Fruit fly (Drosophila melanogaster): Measurements from ENCODE around the gene Rsph3.
A peak's percentile ranks its signal among the peaks of the same experiment; 100 is the strongest.

Gene Rsph3

DNA sequence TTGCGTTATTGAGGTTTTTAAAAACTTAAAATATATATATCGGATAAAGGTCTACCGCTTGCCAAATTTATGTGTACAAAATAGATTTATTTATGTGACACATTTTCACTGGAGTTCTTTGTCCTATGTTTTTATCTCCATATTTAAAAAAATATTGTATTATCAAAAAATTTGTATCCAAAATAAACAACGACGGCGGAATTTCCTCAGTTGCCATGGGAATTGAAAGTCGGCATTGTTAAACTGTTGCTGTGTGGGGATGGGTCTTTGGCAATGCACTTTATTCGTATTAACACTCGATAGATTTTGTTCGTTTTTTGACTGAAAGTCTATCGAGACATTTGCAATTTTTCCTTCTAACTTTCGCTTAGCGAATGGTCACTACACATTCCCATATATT is at the start of gene Rsph3:
Rsph3 (minus strand) TSS at position 101 of the 400 bp plus-strand sequence.
- no peak for TF ChIP-seq pan (optimal IDR thresholded peaks at IDR 0.05)
- no peak for TF ChIP-seq EcR (GFP tag; optimal IDR thresholded peaks at IDR 0.05)
- no peak for TF ChIP-seq CG8478 (optimal IDR thresholded peaks at IDR 0.05)
- no peak for TF ChIP-seq usp (GFP tag; optimal IDR thresholded peaks at IDR 0.05)

DNA sequence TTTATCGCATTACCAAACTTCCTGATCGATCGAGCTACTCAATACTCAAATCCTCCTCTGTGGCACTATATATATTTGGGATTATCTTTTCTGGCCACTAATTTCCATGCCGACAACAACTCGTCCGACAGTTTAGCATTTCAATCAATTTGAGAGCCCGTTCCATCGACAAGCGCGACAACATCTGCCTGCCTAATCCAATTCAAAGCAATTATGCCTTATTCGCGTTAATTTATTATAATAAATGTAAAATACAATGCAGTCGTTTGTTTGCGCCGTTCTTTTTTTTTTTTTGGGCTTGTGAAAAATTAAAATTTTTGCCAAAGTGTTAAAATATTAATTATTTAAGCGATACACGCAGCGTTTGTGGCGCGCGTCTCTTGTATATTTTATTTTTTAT is 48.1 kb upstream of the Rsph3 start:
- TF ChIP-seq pan (optimal IDR thresholded peaks at IDR 0.05) (no peak), CG8478 (optimal IDR thresholded peaks at IDR 0.05) (no peak), usp (GFP tag; optimal IDR thresholded peaks at IDR 0.05) (no peak), psq (optimal IDR thresholded peaks at IDR 0.05) (no peak), EcR (GFP tag; optimal IDR thresholded peaks at IDR 0.05) (no peak), Dll (optimal IDR thresholded peaks at IDR 0.05) (no peak)

DNA sequence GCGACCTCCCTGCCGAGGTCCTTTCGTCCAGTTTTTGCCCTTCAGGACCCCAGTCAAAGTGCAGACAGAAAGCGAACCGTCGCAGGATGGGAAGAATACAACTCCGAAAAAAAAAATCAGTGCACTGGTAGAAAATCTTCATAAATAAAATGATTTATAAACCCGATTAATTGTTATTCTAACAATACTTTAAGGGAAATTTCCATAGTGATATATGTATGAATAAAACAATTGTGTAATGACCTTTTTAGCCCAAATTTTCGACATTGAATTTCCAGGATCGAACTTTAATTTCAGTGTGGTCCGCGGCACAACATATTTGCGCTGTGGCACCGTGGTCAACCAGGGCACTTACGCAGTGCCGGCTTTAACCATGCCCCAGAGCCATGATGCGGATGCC is 46.4 kb upstream of the Rsph3 start:
- no peak for TF ChIP-seq pan (optimal IDR thresholded peaks at IDR 0.05)
- no peak for TF ChIP-seq psq (optimal IDR thresholded peaks at IDR 0.05)
- TF ChIP-seq EcR (GFP tag; optimal IDR thresholded peaks at IDR 0.05), result no peak
- no peak for TF ChIP-seq Dll (optimal IDR thresholded peaks at IDR 0.05)
- TF ChIP-seq CG8478 (optimal IDR thresholded peaks at IDR 0.05), result no peak

DNA sequence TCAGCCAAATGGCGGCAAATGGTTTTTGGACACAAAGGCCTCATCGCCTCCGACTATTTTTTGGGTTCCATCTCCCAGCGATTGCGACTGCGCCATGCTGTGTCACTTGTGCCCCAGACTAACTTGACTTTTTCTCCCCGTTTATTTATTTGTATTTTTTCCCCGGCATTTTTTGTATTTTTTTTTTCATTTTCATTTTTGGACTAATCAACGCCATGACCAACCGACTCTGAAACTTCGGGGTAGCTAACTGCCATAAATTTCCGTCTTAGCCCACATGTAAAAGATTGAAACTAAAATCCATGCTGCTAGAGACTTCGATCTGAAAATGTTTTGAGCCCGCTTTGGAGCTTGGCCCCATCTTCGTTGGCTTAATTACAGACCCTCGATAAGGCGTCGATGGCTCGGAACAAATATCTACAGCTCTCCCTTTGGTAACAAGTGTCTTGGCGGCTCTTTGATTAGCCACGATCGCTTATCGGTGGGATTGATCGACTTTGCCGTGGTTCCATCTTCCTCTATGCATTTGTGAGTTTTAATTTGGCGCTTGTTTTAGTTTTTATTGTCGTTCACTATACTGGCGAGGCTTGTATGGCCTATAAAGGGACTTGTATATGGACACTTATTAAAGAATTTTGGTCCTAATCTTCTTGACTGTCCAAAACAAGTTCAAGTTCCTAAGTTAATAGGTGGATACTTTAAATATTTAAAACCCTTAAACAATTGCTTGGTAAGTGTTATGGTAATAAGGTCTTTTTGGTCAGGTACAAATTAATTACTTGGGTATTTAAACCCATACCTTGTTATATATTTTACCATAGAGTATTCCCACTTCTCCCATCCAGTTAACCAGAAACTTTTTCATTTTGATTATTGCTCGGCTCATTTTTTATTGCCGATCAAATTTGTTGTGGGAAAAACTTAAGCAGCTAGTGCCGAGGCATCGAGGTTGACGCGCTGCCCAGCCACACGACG is 44.2 kb upstream of the Rsph3 start:
- no peak for TF ChIP-seq psq (optimal IDR thresholded peaks at IDR 0.05)
- no peak for TF ChIP-seq CG8478 (optimal IDR thresholded peaks at IDR 0.05)
- TF ChIP-seq pan (optimal IDR thresholded peaks at IDR 0.05), result no peak
- TF ChIP-seq Dll (optimal IDR thresholded peaks at IDR 0.05), result no peak
- no peak for TF ChIP-seq EcR (GFP tag; optimal IDR thresholded peaks at IDR 0.05)
- no peak for TF ChIP-seq usp (GFP tag; optimal IDR thresholded peaks at IDR 0.05)

DNA sequence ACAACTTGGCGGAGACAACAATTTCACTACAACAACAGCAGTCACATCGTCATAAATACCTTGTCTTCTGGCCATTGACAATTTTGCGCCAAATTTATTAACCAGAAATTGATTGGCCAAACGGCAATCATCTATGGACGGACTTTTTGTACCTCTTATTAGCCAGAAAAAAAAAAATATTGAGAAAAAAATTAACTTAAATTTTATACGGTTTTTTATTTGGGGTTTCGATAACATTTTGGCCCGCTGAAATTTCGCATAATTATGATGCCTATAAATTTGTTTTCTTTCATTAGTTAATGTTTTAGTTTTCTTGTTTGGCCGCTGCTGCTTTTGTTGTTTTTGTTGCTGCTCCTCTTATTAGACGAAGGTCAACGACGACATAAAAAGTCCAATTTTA is 41.0 kb upstream of the Rsph3 start:
- no peak for TF ChIP-seq pan (optimal IDR thresholded peaks at IDR 0.05)
- no peak for TF ChIP-seq usp (GFP tag; optimal IDR thresholded peaks at IDR 0.05)
- no peak for TF ChIP-seq psq (optimal IDR thresholded peaks at IDR 0.05)
- no peak for TF ChIP-seq CG8478 (optimal IDR thresholded peaks at IDR 0.05)
- no peak for TF ChIP-seq Dll (optimal IDR thresholded peaks at IDR 0.05)
- no peak for TF ChIP-seq EcR (GFP tag; optimal IDR thresholded peaks at IDR 0.05)

DNA sequence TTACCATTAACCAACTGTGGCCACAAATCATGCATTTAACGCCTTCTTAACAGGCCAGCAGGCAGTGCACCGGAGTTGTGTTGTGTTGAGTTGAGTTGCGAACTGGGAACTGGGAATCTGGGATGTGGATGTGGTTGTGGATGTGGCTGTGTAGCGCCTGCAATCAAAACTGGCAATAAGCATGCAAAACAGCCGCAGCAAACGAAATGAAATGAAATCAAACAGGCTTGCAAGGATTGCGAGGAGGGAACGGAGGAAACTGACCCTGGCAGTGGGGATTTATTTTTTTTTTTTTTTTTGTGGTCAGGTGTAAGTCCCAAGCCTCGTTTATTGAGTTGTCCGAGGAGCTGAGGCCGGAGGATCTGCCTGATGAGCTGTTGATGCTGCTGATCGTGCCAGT is 39.5 kb upstream of the Rsph3 start:
- no peak for TF ChIP-seq CG8478 (optimal IDR thresholded peaks at IDR 0.05)
- no peak for TF ChIP-seq EcR (GFP tag; optimal IDR thresholded peaks at IDR 0.05)
- no peak for TF ChIP-seq pan (optimal IDR thresholded peaks at IDR 0.05)
- no peak for TF ChIP-seq psq (optimal IDR thresholded peaks at IDR 0.05)
- TF ChIP-seq usp (GFP tag; optimal IDR thresholded peaks at IDR 0.05), result no peak
- no peak for TF ChIP-seq Dll (optimal IDR thresholded peaks at IDR 0.05)

DNA sequence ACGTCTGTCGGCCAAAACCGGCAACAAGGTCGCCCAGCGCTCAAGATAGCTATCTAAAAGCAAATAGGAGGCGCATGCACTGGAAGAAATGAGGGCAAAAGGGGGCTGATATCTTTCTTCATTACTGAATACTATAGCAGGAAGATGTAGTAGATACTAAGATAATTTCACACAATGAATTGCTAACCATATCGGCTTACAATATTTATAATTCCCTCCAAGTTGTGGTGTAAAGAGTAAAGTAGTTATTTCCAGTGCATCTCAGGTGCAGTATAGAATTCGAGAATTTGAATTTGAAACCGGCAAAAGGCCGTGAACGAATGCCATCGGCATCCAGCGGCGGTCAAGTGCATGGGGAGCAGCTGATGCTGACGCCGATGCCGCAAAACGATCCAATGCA is 36.5 kb upstream of the Rsph3 start:
- TF ChIP-seq usp (GFP tag; optimal IDR thresholded peaks at IDR 0.05), result no peak
- no peak for TF ChIP-seq CG8478 (optimal IDR thresholded peaks at IDR 0.05)
- TF ChIP-seq Dll (optimal IDR thresholded peaks at IDR 0.05), result no peak
- no peak for TF ChIP-seq pan (optimal IDR thresholded peaks at IDR 0.05)
- TF ChIP-seq psq (optimal IDR thresholded peaks at IDR 0.05), result no peak
- no peak for TF ChIP-seq EcR (GFP tag; optimal IDR thresholded peaks at IDR 0.05)

DNA sequence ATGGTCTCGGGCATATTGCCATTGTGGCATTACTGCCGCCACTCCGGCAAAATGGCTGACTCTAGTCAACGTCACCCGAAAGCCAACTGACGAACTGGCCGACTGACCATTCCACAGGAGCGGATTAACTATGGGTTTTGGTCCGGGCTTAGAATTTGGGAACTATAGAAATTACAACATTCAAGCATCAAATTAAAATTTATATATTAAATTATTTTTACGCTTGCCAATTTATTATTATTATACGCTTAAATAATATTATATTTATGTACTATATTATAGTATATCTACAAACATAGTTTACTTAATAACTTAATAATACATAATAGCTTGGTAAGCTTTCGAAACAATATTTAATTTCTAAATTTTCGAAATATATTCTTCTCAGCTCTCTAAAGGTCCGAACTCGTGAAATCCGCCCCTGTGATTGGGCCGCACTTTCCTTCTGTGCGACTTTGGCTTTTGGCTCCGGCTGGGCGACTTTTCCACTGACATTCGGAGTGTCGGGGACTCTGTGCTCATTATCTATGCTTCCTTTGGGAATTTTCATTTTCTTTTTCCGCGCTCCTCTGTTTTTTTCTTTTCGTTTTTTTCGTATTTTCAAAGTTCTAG is 34.5 kb upstream of the Rsph3 start:
- TF ChIP-seq CG8478 (optimal IDR thresholded peaks at IDR 0.05) (no peak), psq (optimal IDR thresholded peaks at IDR 0.05) (no peak), usp (GFP tag; optimal IDR thresholded peaks at IDR 0.05) (no peak), pan (optimal IDR thresholded peaks at IDR 0.05) (no peak), EcR (GFP tag; optimal IDR thresholded peaks at IDR 0.05) (no peak), Dll (optimal IDR thresholded peaks at IDR 0.05) (no peak)

DNA sequence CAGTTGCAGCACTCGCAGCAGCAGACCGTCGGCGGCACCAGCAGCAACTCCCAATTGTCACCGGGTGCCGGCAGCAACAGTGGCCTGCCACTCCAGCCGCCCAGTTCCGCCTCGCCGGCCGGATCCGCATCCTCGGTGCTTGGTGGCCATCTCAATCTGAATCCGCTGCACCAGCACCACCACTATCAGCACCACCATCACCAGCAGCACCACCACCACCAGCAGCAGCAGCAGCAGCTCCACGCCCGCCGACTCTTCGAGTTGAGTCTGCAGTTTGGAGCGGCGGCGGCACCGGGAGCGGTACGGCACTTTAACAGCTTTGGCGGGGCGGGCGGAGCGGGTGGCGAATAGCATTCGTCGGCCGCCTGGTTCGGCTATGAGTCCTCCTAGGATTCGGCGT is 29.6 kb upstream of the Rsph3 start:
- TF ChIP-seq psq (optimal IDR thresholded peaks at IDR 0.05), result no peak
- no peak for TF ChIP-seq pan (optimal IDR thresholded peaks at IDR 0.05)
- TF ChIP-seq usp (GFP tag; optimal IDR thresholded peaks at IDR 0.05), result no peak
- TF ChIP-seq EcR (GFP tag; optimal IDR thresholded peaks at IDR 0.05), result no peak
- no peak for TF ChIP-seq Dll (optimal IDR thresholded peaks at IDR 0.05)
- no peak for TF ChIP-seq CG8478 (optimal IDR thresholded peaks at IDR 0.05)

DNA sequence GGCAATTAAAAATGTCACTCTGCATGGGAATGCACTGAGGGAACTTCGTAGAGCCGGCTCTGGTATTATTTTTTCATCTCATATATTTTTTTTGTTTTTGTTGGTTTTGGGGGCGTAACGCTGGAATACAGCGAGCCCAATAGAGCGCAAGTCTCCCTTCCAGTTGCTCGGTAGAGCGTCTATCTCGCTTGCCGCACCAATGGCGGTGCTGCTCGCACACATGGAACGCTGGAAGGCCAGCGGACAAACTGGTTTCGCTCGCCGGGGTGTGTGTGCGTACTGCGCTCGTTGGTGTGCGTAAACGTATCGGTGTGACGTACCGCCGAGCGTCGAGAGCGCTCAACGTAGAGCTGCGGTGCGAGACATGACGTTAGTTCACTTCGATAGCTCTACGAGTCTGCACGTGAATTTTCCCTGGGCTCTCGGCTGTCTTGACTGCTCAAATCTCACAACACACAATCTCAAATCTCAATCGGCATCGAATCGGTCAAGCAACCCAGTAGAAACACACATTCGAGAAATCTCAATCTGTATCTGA is 26.8 kb upstream of the Rsph3 start, which contains the start of gene vvl:
vvl (plus strand) TSS at position 371 of the 538 bp plus-strand sequence.
- TF ChIP-seq CG8478 (optimal IDR thresholded peaks at IDR 0.05) (peak; percentile 45), EcR (GFP tag; optimal IDR thresholded peaks at IDR 0.05) (no peak)

DNA sequence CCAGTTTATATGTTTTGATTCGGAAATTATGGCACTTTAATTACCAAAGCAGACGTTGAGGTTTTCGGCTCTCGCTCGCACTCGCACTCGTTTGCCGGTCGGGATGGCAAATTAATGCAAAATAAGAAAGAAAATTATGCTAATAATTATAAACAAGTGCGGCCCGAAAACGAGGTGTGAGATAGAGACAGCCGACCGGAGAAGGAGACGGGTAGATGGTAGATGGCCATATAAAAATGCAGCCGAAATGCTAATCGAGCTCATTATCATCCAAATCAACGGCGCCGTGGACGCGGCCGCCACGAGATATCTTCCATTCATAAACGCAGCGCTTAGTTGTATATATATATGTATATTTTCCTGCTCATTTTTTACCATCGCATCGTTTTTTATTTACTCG is 24.5 kb upstream of the Rsph3 start:
- TF ChIP-seq EcR (GFP tag; optimal IDR thresholded peaks at IDR 0.05) (no peak), Dll (optimal IDR thresholded peaks at IDR 0.05) (no peak), pan (optimal IDR thresholded peaks at IDR 0.05) (no peak), CG8478 (optimal IDR thresholded peaks at IDR 0.05) (no peak), psq (optimal IDR thresholded peaks at IDR 0.05) (no peak), usp (GFP tag; optimal IDR thresholded peaks at IDR 0.05) (no peak)

Measured in whole organism.